Fruit fly (Drosophila melanogaster) whole organism, embryonic: ENCODE measurements around the gene CG46308.

ENCODE experiments used
- Atf3 ChIP-seq: fragments of 200-800 bp; sonication (Bioruptor generic); optimal IDR thresholded peaks from 3 replicates; lab custom pipeline; 2016; ENCODE audit warnings: missing biosample characterization, missing genetic modification characterization
- Atf6 ChIP-seq: fragments of 200-800 bp; sonication (Bioruptor generic); IDR thresholded peaks from 2 replicates; pipeline ENCODE4 v1.3.6; 2022; ENCODE audit warnings: missing biosample characterization, missing genetic modification characterization
- CG10654 ChIP-seq: fragments of 200-800 bp; sonication (Bioruptor generic); optimal IDR thresholded peaks from 2 replicates; lab custom pipeline; 2016; ENCODE audit warnings: missing biosample characterization, missing genetic modification characterization
- CG11247 ChIP-seq: fragments of 200-800 bp; sonication (Bioruptor generic); IDR thresholded peaks from 2 replicates; pipeline ENCODE4 v1.3.6; 2022; ENCODE audit warnings: missing biosample characterization, missing genetic modification characterization
- CG11398 ChIP-seq: fragments of 200-800 bp; sonication (Bioruptor generic); optimal IDR thresholded peaks from 2 replicates; lab custom pipeline; 2016; ENCODE audit warnings: missing biosample characterization, missing genetic modification characterization
- CG11695 ChIP-seq: fragments of 200-800 bp; sonication (Bioruptor generic); IDR thresholded peaks from 3 replicates; pipeline ENCODE4 v1.3.6; 2022; ENCODE audit warnings: missing biosample characterization, missing genetic modification characterization
- CG12104 ChIP-seq: fragments of 200-800 bp; sonication (Bioruptor generic); optimal IDR thresholded peaks from 3 replicates; lab custom pipeline; 2016; ENCODE audit warnings: missing biosample characterization, missing genetic modification characterization
- CG12155 ChIP-seq: fragments of 200-800 bp; sonication (Bioruptor generic); optimal IDR thresholded peaks from 3 replicates; lab custom pipeline; 2016; ENCODE audit warnings: missing biosample characterization, missing genetic modification characterization
- CG14860 ChIP-seq: fragments of 200-800 bp; sonication (Bioruptor generic); IDR thresholded peaks from 3 replicates; pipeline ENCODE4 v1.3.6; 2022; ENCODE audit warnings: missing biosample characterization, missing genetic modification characterization; ENCODE audit not compliant: partially characterized antibody
- CG15269 ChIP-seq: fragments of 200-800 bp; sonication (Bioruptor generic); optimal IDR thresholded peaks from 2 replicates; lab custom pipeline; 2018; ENCODE audit warnings: missing biosample characterization, mild to moderate bottlenecking, missing genetic modification characterization, moderate library complexity
- CG15696 ChIP-seq: fragments of 200-800 bp; sonication (Bioruptor generic); optimal IDR thresholded peaks from 2 replicates; lab custom pipeline; 2019; ENCODE audit warnings: missing biosample characterization, mild to moderate bottlenecking, missing genetic modification characterization, moderate library complexity
- CG17359 ChIP-seq: fragments of 200-800 bp; sonication (Bioruptor generic); optimal IDR thresholded peaks from 3 replicates; lab custom pipeline; 2018; ENCODE audit warnings: missing biosample characterization, mild to moderate bottlenecking, missing genetic modification characterization, moderate library complexity
- CG17568 ChIP-seq: fragments of 200-800 bp; sonication (Bioruptor generic); optimal IDR thresholded peaks from 2 replicates; lab custom pipeline; 2018; ENCODE audit warnings: missing biosample characterization, mild to moderate bottlenecking, missing genetic modification characterization, moderate library complexity
- CG2129 ChIP-seq: fragments of 200-800 bp; sonication (Bioruptor generic); IDR thresholded peaks from 2 replicates; pipeline ENCODE4 v1.3.6; 2022; ENCODE audit warnings: missing biosample characterization, missing genetic modification characterization; ENCODE audit not compliant: partially characterized antibody
- CG2875 ChIP-seq: fragments of 200-800 bp; sonication (Bioruptor generic); optimal IDR thresholded peaks from 2 replicates; lab custom pipeline; 2017; ENCODE audit warnings: missing biosample characterization, mild to moderate bottlenecking, missing genetic modification characterization, missing genetic modification reagents
- CG31365 ChIP-seq: fragments of 200-800 bp; sonication (Bioruptor generic); optimal IDR thresholded peaks from 2 replicates; lab custom pipeline; 2018; ENCODE audit warnings: missing biosample characterization, mild to moderate bottlenecking, missing genetic modification characterization
- CG32772 ChIP-seq: fragments of 200-800 bp; sonication (Bioruptor generic); IDR thresholded peaks from 2 replicates; pipeline ENCODE4 v1.3.6; 2022; ENCODE audit warnings: missing biosample characterization, missing genetic modification characterization
- CG4707 ChIP-seq: fragments of 200-800 bp; sonication (Bioruptor generic); optimal IDR thresholded peaks from 2 replicates; lab custom pipeline; 2018; ENCODE audit warnings: missing biosample characterization, mild to moderate bottlenecking, missing genetic modification characterization, moderate library complexity
- CG6654 ChIP-seq: fragments of 200-800 bp; sonication (Bioruptor generic); optimal IDR thresholded peaks from 2 replicates; lab custom pipeline; 2017; ENCODE audit warnings: missing biosample characterization, mild to moderate bottlenecking, missing genetic modification characterization
- CG7745 ChIP-seq: fragments of 200-800 bp; sonication (Bioruptor generic); optimal IDR thresholded peaks from 2 replicates; lab custom pipeline; 2018; ENCODE audit warnings: missing biosample characterization, mild to moderate bottlenecking, missing genetic modification characterization, moderate library complexity
- CG7963 ChIP-seq: fragments of 200-800 bp; sonication (Bioruptor generic); IDR thresholded peaks from 3 replicates; pipeline ENCODE4 v1.3.6; 2022; ENCODE audit warnings: missing biosample characterization, missing genetic modification characterization; ENCODE audit not compliant: partially characterized antibody
- CG7987 ChIP-seq: fragments of 200-800 bp; sonication (Bioruptor generic); optimal IDR thresholded peaks from 2 replicates; lab custom pipeline; 2018; ENCODE audit warnings: missing biosample characterization, mild to moderate bottlenecking, missing genetic modification characterization, moderate library complexity
- CG8281 ChIP-seq: fragments of 200-800 bp; sonication (Bioruptor generic); optimal IDR thresholded peaks from 2 replicates; lab custom pipeline; 2018; ENCODE audit warnings: missing biosample characterization, mild to moderate bottlenecking, missing genetic modification characterization, moderate library complexity
- CG8924 ChIP-seq: fragments of 200-800 bp; optimal IDR thresholded peaks from 3 replicates; lab custom pipeline; 2019; ENCODE audit warnings: missing biosample characterization, mild to moderate bottlenecking, missing genetic modification characterization, moderate library complexity
- CG9215 ChIP-seq: fragments of 200-800 bp; sonication (Bioruptor generic); IDR thresholded peaks from 2 replicates; pipeline ENCODE4 v1.3.6; 2022; ENCODE audit warnings: missing biosample characterization, missing genetic modification characterization
- Camta ChIP-seq: fragments of 200-800 bp; sonication (Bioruptor generic); optimal IDR thresholded peaks from 2 replicates; lab custom pipeline; 2016; ENCODE audit warnings: missing biosample characterization, missing genetic modification characterization
- Dek ChIP-seq: fragments of 200-800 bp; sonication (Bioruptor generic); optimal IDR thresholded peaks from 3 replicates; lab custom pipeline; 2019; ENCODE audit warnings: missing biosample characterization, mild to moderate bottlenecking, missing genetic modification characterization, moderate library complexity
- Dip2 ChIP-seq: fragments of 200-800 bp; sonication (Bioruptor generic); IDR thresholded peaks from 2 replicates; pipeline ENCODE4 v1.3.6; 2022; ENCODE audit warnings: missing biosample characterization, missing genetic modification characterization
- E2f1 ChIP-seq: fragments of 200-800 bp; sonication (Bioruptor generic); IDR thresholded peaks from 2 replicates; pipeline ENCODE4 v1.3.6; 2022; ENCODE audit warnings: missing biosample characterization, missing genetic modification characterization
- Eip74EF ChIP-seq, 2 experiments: fragments of 200-800 bp in 1 of 2; fragments of >200 bp in 1 of 2; sonication (Bioruptor generic) in 1 of 2; optimal IDR thresholded peaks; 2 replicates each; lab custom pipeline; 2017 to 2019; ENCODE audit warnings: missing biosample characterization in 2 of 2, missing genetic modification characterization in 2 of 2, mild to moderate bottlenecking in 1 of 2, moderate library complexity in 1 of 2
- Fer1 ChIP-seq: fragments of 200-800 bp; sonication (Bioruptor generic); optimal IDR thresholded peaks from 2 replicates; lab custom pipeline; 2017; ENCODE audit warnings: missing biosample characterization, mild to moderate bottlenecking, missing genetic modification characterization
- Hand ChIP-seq: fragments of 200-800 bp; sonication (Bioruptor generic); optimal IDR thresholded peaks from 2 replicates; lab custom pipeline; 2017; ENCODE audit warnings: mild to moderate bottlenecking, missing biosample characterization, missing genetic modification reagents, missing genetic modification characterization
- Lpt ChIP-seq: fragments of >200 bp; optimal IDR thresholded peaks from 2 replicates; lab custom pipeline; 2018; ENCODE audit warnings: missing biosample characterization, missing genetic modification characterization
- Ptx1 ChIP-seq: fragments of 200-800 bp; sonication (Bioruptor generic); IDR thresholded peaks from 2 replicates; pipeline ENCODE4 v1.3.6; 2022; ENCODE audit warnings: missing biosample characterization, missing genetic modification characterization
- Ravus ChIP-seq: fragments of 200-800 bp; sonication (Bioruptor generic); IDR thresholded peaks from 2 replicates; pipeline ENCODE4 v1.3.6; 2022; ENCODE audit warnings: missing biosample characterization, missing genetic modification characterization
- Scr ChIP-seq: fragments of 200-800 bp; sonication (Bioruptor generic); IDR thresholded peaks from 2 replicates; pipeline ENCODE4 v1.3.6; 2022; ENCODE audit warnings: missing biosample characterization, missing genetic modification characterization; ENCODE audit not compliant: partially characterized antibody
- Sry-β ChIP-seq: fragments of 200-800 bp; sonication (Bioruptor generic); optimal IDR thresholded peaks from 2 replicates; lab custom pipeline; 2018; ENCODE audit warnings: missing biosample characterization, mild to moderate bottlenecking, missing genetic modification characterization, moderate library complexity
- aop ChIP-seq: fragments of 200-800 bp; sonication (Bioruptor generic); IDR thresholded peaks from 2 replicates; pipeline ENCODE4 v1.3.6; 2022; ENCODE audit warnings: missing biosample characterization, missing genetic modification characterization
- ase ChIP-seq: fragments of 200-800 bp; sonication (Bioruptor generic); IDR thresholded peaks from 3 replicates; pipeline ENCODE4 v1.3.6; 2022; ENCODE audit warnings: missing biosample characterization, missing genetic modification characterization
- cato ChIP-seq: fragments of 200-800 bp; sonication (Bioruptor generic); optimal IDR thresholded peaks from 2 replicates; lab custom pipeline; 2016; ENCODE audit warnings: missing biosample characterization, missing genetic modification characterization, borderline replicate concordance
- chm ChIP-seq: fragments of 200-800 bp; sonication (Bioruptor generic); IDR thresholded peaks from 2 replicates; pipeline ENCODE4 v1.3.6; 2022; ENCODE audit warnings: missing biosample characterization, missing genetic modification characterization
- fu2 ChIP-seq: fragments of 200-800 bp; sonication (Bioruptor generic); optimal IDR thresholded peaks from 2 replicates; lab custom pipeline; 2016; ENCODE audit warnings: missing biosample characterization, missing genetic modification characterization
- grn ChIP-seq: fragments of 200-800 bp; sonication (Bioruptor generic); optimal IDR thresholded peaks from 3 replicates; lab custom pipeline; 2017; ENCODE audit warnings: missing biosample characterization, missing genetic modification characterization
- gro ChIP-seq: fragments of 200-800 bp; sonication (Bioruptor generic); optimal IDR thresholded peaks from 2 replicates; lab custom pipeline; 2016; ENCODE audit warnings: missing biosample characterization, missing genetic modification characterization
- her ChIP-seq: fragments of 200-800 bp; sonication (Bioruptor generic); optimal IDR thresholded peaks from 2 replicates; lab custom pipeline; 2016; ENCODE audit warnings: missing biosample characterization, missing genetic modification characterization
- luna ChIP-seq: fragments of 200-800 bp; sonication (Bioruptor generic); optimal IDR thresholded peaks from 2 replicates; lab custom pipeline; 2016; ENCODE audit warnings: missing biosample characterization, missing genetic modification characterization
- ranshi ChIP-seq: fragments of 200-800 bp; sonication (Bioruptor generic); IDR thresholded peaks from 2 replicates; pipeline ENCODE4 v1.3.6; 2022; ENCODE audit warnings: missing biosample characterization, missing genetic modification characterization
- sens ChIP-seq: fragments of 200-800 bp; sonication (Bioruptor generic); peaks from one replicate; lab custom pipeline; 2016; ENCODE audit warnings: missing biosample characterization, missing genetic modification characterization
- wek ChIP-seq: fragments of 200-800 bp; sonication (Bioruptor generic); optimal IDR thresholded peaks from 3 replicates; lab custom pipeline; 2018; ENCODE audit warnings: missing biosample characterization, mild to moderate bottlenecking, missing genetic modification characterization, moderate library complexity

The CG46308 gene

dm6 chr2L:13514945-13515687 lies 53.5 kb downstream of the CG46308 start (continued):
- peak; percentile 82 for TF ChIP-seq E2f1 (GFP tag; lab: Robert Waterston, UW)
- TF ChIP-seq Atf3 (GFP tag; lab: Kevin White, UChicago), result peak; percentile 36
- no peak for TF ChIP-seq CG11398 (GFP tag; lab: Kevin White, UChicago)
- peak; percentile 95 for TF ChIP-seq sens (GFP tag; lab: Kevin White, UChicago)
- peak; percentile 67 for TF ChIP-seq Dek
- TF ChIP-seq Fer1 (GFP tag; lab: Kevin White, UChicago), result peak; percentile 62
- TF ChIP-seq CG31365 (tag; lab: Kevin White, UChicago), result no peak
- TF ChIP-seq CG7745 (tag; lab: Kevin White, UChicago), result no peak
- TF ChIP-seq CG6654 (GFP tag; lab: Kevin White, UChicago), result no peak
- peak; percentile 68 for TF ChIP-seq CG12155 (GFP tag; lab: Kevin White, UChicago)
- no peak for TF ChIP-seq chm
- no peak for TF ChIP-seq CG7963 (GFP tag; lab: Robert Waterston, UW)
- TF ChIP-seq Eip74EF (GFP tag; optimal IDR thresholded peaks at IDR 0.05; lab: Kevin White, UChicago), result peak in 1 of 2 experiments; percentile 70
- TF ChIP-seq Scr (GFP tag; lab: Robert Waterston, UW), result no peak
- peak; percentile 82 for TF ChIP-seq ranshi
- TF ChIP-seq Ravus (GFP tag; lab: Robert Waterston, UW), result peak; percentile 59
- TF ChIP-seq CG2875, result no peak
- no peak for TF ChIP-seq wek
- no peak for TF ChIP-seq luna (GFP tag; lab: Kevin White, UChicago)
- peak; percentile 84 for TF ChIP-seq Camta (GFP tag; lab: Kevin White, UChicago)
- TF ChIP-seq CG11695, result peak; percentile 77
- peak; percentile 75 for TF ChIP-seq CG32772 (GFP tag; lab: Robert Waterston, UW)
- peak; percentile 69 for TF ChIP-seq CG7987 (GFP tag; lab: Kevin White, UChicago)
- no peak for TF ChIP-seq CG14860
- TF ChIP-seq CG8924 (tag; lab: Kevin White, UChicago), result peak; percentile 45
- no peak for TF ChIP-seq Hand (GFP tag; lab: Kevin White, UChicago)
- TF ChIP-seq ase, result peak; percentile 72
- TF ChIP-seq CG10654 (GFP tag; lab: Kevin White, UChicago), result peak; percentile 61
- TF ChIP-seq Dip2 (GFP tag; lab: Robert Waterston, UW), result no peak
- TF ChIP-seq Sry-β (GFP tag; lab: Kevin White, UChicago), result no peak
- TF ChIP-seq CG11247 (GFP tag; lab: Robert Waterston, UW), result peak; percentile 19; the same call in 1 of the 2 replicates
- TF ChIP-seq aop, result no peak
- peak; percentile 73 for TF ChIP-seq CG15269 (tag; lab: Kevin White, UChicago)
- no peak for TF ChIP-seq Lpt (GFP tag; lab: Kevin White, UChicago)
- TF ChIP-seq CG15696 (tag; lab: Kevin White, UChicago), result peak; percentile 48
- TF ChIP-seq CG9215 (GFP tag; lab: Robert Waterston, UW), result peak; percentile 51; the same call in 1 of the 2 replicates
- TF ChIP-seq CG4707 (GFP tag; lab: Kevin White, UChicago), result no peak
- TF ChIP-seq her (GFP tag; lab: Kevin White, UChicago), result peak; percentile 47
- peak; percentile 75 for TF ChIP-seq Ptx1 (GFP tag; lab: Robert Waterston, UW)
- peak; percentile 58; the same call in 1 of the 2 replicates for TF ChIP-seq Atf6 (GFP tag; lab: Robert Waterston, UW)
- peak; percentile 63 for TF ChIP-seq CG8281
- peak; percentile 9 for TF ChIP-seq fu2 (GFP tag; lab: Kevin White, UChicago)
- peak; percentile 76 for TF ChIP-seq CG12104 (GFP tag; lab: Kevin White, UChicago)
- TF ChIP-seq gro (GFP tag; lab: Kevin White, UChicago), result peak; percentile 80
- TF ChIP-seq CG17568 (GFP tag; lab: Kevin White, UChicago), result peak; percentile 65
- TF ChIP-seq CG17359, result peak; percentile 84
- TF ChIP-seq grn (GFP tag; lab: Kevin White, UChicago), result peak; percentile 0
- no peak for TF ChIP-seq CG2129 (GFP tag; lab: Robert Waterston, UW)
- TF ChIP-seq cato, result no peak
